Worm (Caenorhabditis elegans) whole organism, young adult: ENCODE data around the gene nemt-1.

Source experiments
- D2030.7 ChIP-seq: fragments of 200-800 bp; sonication (Bioruptor generic); IDR thresholded peaks from 2 replicates; pipeline ENCODE4 v1.3.6; 2022; ENCODE audit warnings: missing genetic modification reagents, missing genetic modification characterization, missing compliant biosample characterization
- F10E7.11 ChIP-seq: sonication (generic microtip); optimal IDR thresholded peaks from 2 replicates; lab custom pipeline; 2017; ENCODE audit warnings: mild to moderate bottlenecking, missing genetic modification characterization, moderate library complexity, missing compliant biosample characterization
- F57A8.1 ChIP-seq: fragments of 200-800 bp; sonication (Bioruptor generic); optimal IDR thresholded peaks from 2 replicates; lab custom pipeline; 2018; ENCODE audit warnings: mild to moderate bottlenecking, missing genetic modification characterization, moderate library complexity, missing compliant biosample characterization
- Y53F4B.3 ChIP-seq: fragments of 200-800 bp; sonication (Bioruptor generic); IDR thresholded peaks from 2 replicates; pipeline ENCODE4 v1.3.6; 2022; ENCODE audit warnings: missing genetic modification reagents, missing genetic modification characterization, missing compliant biosample characterization
- ama-1 ChIP-seq, 3 experiments: fragments of 150-350 bp in 1 of 3; sonication (generic microtip) in 2 of 3; optimal IDR thresholded peaks; 2 replicates each; lab custom pipeline; 2014 to 2018; ENCODE audit warnings: missing biosample characterization in 2 of 3, missing genetic modification characterization in 2 of 3, missing genetic modification reagents in 2 of 3
- dox-1 ChIP-seq: fragments of 200-800 bp; sonication (Bioruptor generic); IDR thresholded peaks from 2 replicates; pipeline ENCODE4 v1.3.6; 2022; ENCODE audit warnings: missing genetic modification reagents, missing genetic modification characterization, missing compliant biosample characterization
- dpl-1 ChIP-seq: fragments of 150-350 bp; optimal IDR thresholded peaks from 2 replicates; lab custom pipeline; 2014; ENCODE audit warnings: missing biosample characterization, missing genetic modification reagents, missing genetic modification characterization
- egl-18 ChIP-seq: fragments of 200-800 bp; sonication (Bioruptor generic); IDR thresholded peaks from 2 replicates; pipeline ENCODE4 v1.3.6; 2022; ENCODE audit warnings: missing genetic modification reagents, missing genetic modification characterization, missing compliant biosample characterization
- lin-35 ChIP-seq, 3 experiments: fragments of 150-350 bp in 2 of 3; sonication (generic microtip) in 1 of 3; optimal IDR thresholded peaks; 2 replicates each; lab custom pipeline; 2014 to 2018; ENCODE audit warnings: missing biosample characterization in 3 of 3, missing genetic modification characterization in 3 of 3, missing genetic modification reagents in 3 of 3
- nhr-90 ChIP-seq: sonication (generic microtip); optimal IDR thresholded peaks from 2 replicates; lab custom pipeline; 2016; ENCODE audit warnings: missing genotype, mild to moderate bottlenecking, missing genetic modification characterization, missing compliant biosample characterization
- pha-4 ChIP-seq: fragments of 150-350 bp; sonication (generic microtip); optimal IDR thresholded peaks from 2 replicates; lab custom pipeline; 2014; ENCODE audit warnings: missing biosample characterization, missing genetic modification reagents, missing genetic modification characterization
- sea-2 ChIP-seq: fragments of 200-800 bp; sonication (Bioruptor generic); IDR thresholded peaks from 2 replicates; pipeline ENCODE4 v1.3.6; 2022; ENCODE audit warnings: missing genetic modification characterization, missing compliant biosample characterization
- somi-1 ChIP-seq: fragments of 200-800 bp; sonication (Bioruptor generic); optimal IDR thresholded peaks from 2 replicates; lab custom pipeline; 2018; ENCODE audit warnings: mild to moderate bottlenecking, missing genetic modification characterization, missing compliant biosample characterization

ce11 chrIV:9366411-9366810, 47.2 kb upstream of the nemt-1 start, which contains the start of gene pezo-1:
- TF ChIP-seq dox-1 (GFP tag; lab: Robert Waterston, UW): no peak
- no peak for TF ChIP-seq dpl-1 (GFP tag; lab: Kevin White, UChicago)
- TF ChIP-seq sea-2 (GFP tag; lab: Robert Waterston, UW): no peak
- no peak for TF ChIP-seq F10E7.11
- no peak for TF ChIP-seq ama-1 (optimal IDR thresholded peaks at IDR 0.05; lab: Kevin White, UChicago)
- TF ChIP-seq ama-1 (GFP tag; optimal IDR thresholded peaks at IDR 0.05; lab: Kevin White, UChicago): no peak
- no peak for TF ChIP-seq pha-4 (tag; lab: Kevin White, UChicago)
- no peak for TF ChIP-seq nhr-90
- no peak for TF ChIP-seq somi-1 (GFP tag; lab: Kevin White, UChicago)
- no peak for TF ChIP-seq F57A8.1
- TF ChIP-seq D2030.7 (GFP tag; lab: Robert Waterston, UW): no peak
- TF ChIP-seq Y53F4B.3 (GFP tag; lab: Robert Waterston, UW): no peak
- no peak for TF ChIP-seq lin-35 (GFP tag; optimal IDR thresholded peaks at IDR 0.05; lab: Kevin White, UChicago)
- TF ChIP-seq egl-18 (GFP tag; lab: Robert Waterston, UW): no peak
